Worm (Caenorhabditis elegans) whole organism, L4 larva: ENCODE results near the gene K01A12.3.

Experiments used
- F10B5.3 ChIP-seq: sonication (generic microtip); optimal IDR thresholded peaks from 2 replicates; lab custom pipeline; 2016; ENCODE audit warnings: mild to moderate bottlenecking, missing genetic modification characterization, missing compliant biosample characterization
- F26F4.8 ChIP-seq: fragments of 200-800 bp; sonication (Bioruptor generic); conservative IDR thresholded peaks from 2 replicates; pipeline ENCODE4 v1.3.6; 2022; ENCODE audit warnings: missing genetic modification characterization, missing compliant biosample characterization
- F49E8.2 ChIP-seq: sonication (generic microtip); optimal IDR thresholded peaks from 2 replicates; lab custom pipeline; 2016; ENCODE audit warnings: missing compliant biosample characterization, mild to moderate bottlenecking, missing genetic modification characterization, borderline replicate concordance
- R02D3.7 ChIP-seq: fragments of 150-350 bp; sonication (generic microtip); optimal IDR thresholded peaks from 3 replicates; lab custom pipeline; 2014; ENCODE audit warnings: missing biosample characterization, missing genetic modification characterization
- T26A8.4 ChIP-seq: fragments of 200-800 bp; sonication (Bioruptor generic); IDR thresholded peaks from 2 replicates; pipeline ENCODE4 v1.3.6; 2022; ENCODE audit warnings: missing genetic modification characterization, missing compliant biosample characterization
- Y48G9A.11 ChIP-seq: fragments of 200-800 bp; sonication (Bioruptor generic); IDR thresholded peaks from 2 replicates; pipeline ENCODE4 v1.3.6; 2022; ENCODE audit warnings: missing genetic modification reagents, missing genetic modification characterization, missing compliant biosample characterization
- Y5F2A.4 ChIP-seq: fragments of 200-800 bp; sonication (Bioruptor generic); optimal IDR thresholded peaks from 2 replicates; lab custom pipeline; 2018; ENCODE audit warnings: mild to moderate bottlenecking, missing genetic modification characterization, missing compliant biosample characterization
- aly-2 ChIP-seq: sonication (generic microtip); optimal IDR thresholded peaks from 2 replicates; lab custom pipeline; 2018; ENCODE audit warnings: missing biosample characterization, missing genetic modification characterization
- attf-4 ChIP-seq: sonication (generic microtip); optimal IDR thresholded peaks from 3 replicates; lab custom pipeline; 2017; ENCODE audit warnings: missing biosample characterization, missing genetic modification characterization
- ceh-20 ChIP-seq: fragments of 200-800 bp; sonication (Bioruptor generic); IDR thresholded peaks from 2 replicates; pipeline ENCODE4 v1.3.6; 2022; ENCODE audit warnings: missing genetic modification reagents, missing genetic modification characterization, missing compliant biosample characterization
- ceh-28 ChIP-seq: fragments of 150-350 bp; optimal IDR thresholded peaks from 2 replicates; lab custom pipeline; 2014; ENCODE audit warnings: missing biosample characterization, missing genetic modification reagents, missing genetic modification characterization
- ceh-82 ChIP-seq: sonication (generic microtip); optimal IDR thresholded peaks from 2 replicates; lab custom pipeline; 2017; ENCODE audit warnings: missing biosample characterization, missing genetic modification characterization
- ces-1 ChIP-seq: fragments of 150-350 bp; sonication (generic microtip); optimal IDR thresholded peaks from 4 replicates; lab custom pipeline; 2014; ENCODE audit warnings: missing biosample characterization, missing genetic modification reagents, missing genetic modification characterization
- daf-16 ChIP-seq, 3 experiments: sonication (generic microtip); optimal IDR thresholded peaks; 2 replicates each; lab custom pipeline; 2016 to 2017; ENCODE audit warnings: missing genetic modification characterization in 3 of 3, missing genetic modification reagents in 3 of 3, mild to moderate bottlenecking in 2 of 3, missing compliant biosample characterization in 2 of 3, missing biosample characterization in 1 of 3, moderate library complexity in 1 of 3
- daf-19 ChIP-seq: fragments of 200-800 bp; sonication (Bioruptor generic); conservative IDR thresholded peaks from 2 replicates; pipeline ENCODE4 v1.3.6; 2022; ENCODE audit warnings: missing genetic modification characterization, missing compliant biosample characterization
- daf-8 ChIP-seq: fragments of 200-800 bp; sonication (Bioruptor generic); IDR thresholded peaks from 2 replicates; pipeline ENCODE4 v1.3.6; 2022; ENCODE audit warnings: missing genetic modification characterization, missing compliant biosample characterization
- dmd-6 ChIP-seq: fragments of 200-800 bp; sonication (Bioruptor generic); IDR thresholded peaks from 2 replicates; pipeline ENCODE4 v1.3.6; 2022; ENCODE audit warnings: missing genetic modification reagents, missing genetic modification characterization, missing compliant biosample characterization
- dpl-1 ChIP-seq: fragments of 150-350 bp; optimal IDR thresholded peaks from 2 replicates; lab custom pipeline; 2014; ENCODE audit warnings: missing biosample characterization, missing genetic modification reagents, missing genetic modification characterization
- fkh-10 ChIP-seq: fragments of 150-350 bp; optimal IDR thresholded peaks from 2 replicates; lab custom pipeline; 2014; ENCODE audit warnings: missing biosample characterization, missing genetic modification reagents, missing genetic modification characterization
- fos-1 ChIP-seq: fragments of 150-350 bp; optimal IDR thresholded peaks from 2 replicates; lab custom pipeline; 2014; ENCODE audit warnings: missing biosample characterization, missing genetic modification characterization
- gei-8 ChIP-seq: fragments of 200-800 bp; sonication (Bioruptor generic); optimal IDR thresholded peaks from 2 replicates; lab custom pipeline; 2018; ENCODE audit warnings: mild to moderate bottlenecking, missing genetic modification characterization, missing compliant biosample characterization
- hif-1 ChIP-seq, 2 experiments: sonication (generic microtip); optimal IDR thresholded peaks; 2 replicates each; lab custom pipeline; 2016 to 2017; ENCODE audit warnings: missing compliant biosample characterization in 2 of 2, missing genetic modification characterization in 2 of 2, missing genetic modification reagents in 2 of 2, missing genotype in 2 of 2, mild to moderate bottlenecking in 1 of 2
- hlh-11 ChIP-seq: fragments of 200-800 bp; sonication (Bioruptor generic); optimal IDR thresholded peaks from 2 replicates; lab custom pipeline; 2018; ENCODE audit warnings: mild to moderate bottlenecking, missing genetic modification characterization, missing compliant biosample characterization
- jun-1 ChIP-seq: fragments of 150-350 bp; optimal IDR thresholded peaks from 2 replicates; lab custom pipeline; 2014; ENCODE audit warnings: missing biosample characterization, missing genetic modification reagents, missing genetic modification characterization
- lim-7 ChIP-seq: fragments of 200-800 bp; sonication (Bioruptor generic); IDR thresholded peaks from 2 replicates; pipeline ENCODE4 v1.3.6; 2022; ENCODE audit warnings: missing genetic modification characterization, missing compliant biosample characterization
- lin-1 ChIP-seq: fragments of 200-800 bp; sonication (Bioruptor generic); IDR thresholded peaks from 2 replicates; pipeline ENCODE4 v1.3.6; 2022; ENCODE audit warnings: missing genetic modification reagents, missing genetic modification characterization, missing compliant biosample characterization
- lin-15B ChIP-seq: fragments of 150-350 bp; sonication (generic microtip); optimal IDR thresholded peaks from 3 replicates; lab custom pipeline; 2014; ENCODE audit warnings: missing biosample characterization, missing genetic modification characterization
- lin-38 ChIP-seq: fragments of 200-800 bp; sonication (Bioruptor generic); IDR thresholded peaks from 2 replicates; pipeline ENCODE4 v1.3.6; 2022; ENCODE audit warnings: missing genetic modification reagents, missing genetic modification characterization, missing compliant biosample characterization
- lsy-2 ChIP-seq, 2 experiments: fragments of 150-350 bp in 1 of 2; sonication (generic microtip) in 1 of 2; optimal IDR thresholded peaks; 2 replicates each; lab custom pipeline; 2014 to 2017; ENCODE audit warnings: missing biosample characterization in 2 of 2, missing genetic modification characterization in 2 of 2
- mdt-29 ChIP-seq: fragments of 200-800 bp; sonication (Bioruptor generic); IDR thresholded peaks from 2 replicates; pipeline ENCODE4 v1.3.6; 2022; ENCODE audit warnings: missing genetic modification reagents, missing genetic modification characterization, missing compliant biosample characterization
- mep-1 ChIP-seq: fragments of 150-350 bp; sonication (generic microtip); optimal IDR thresholded peaks from 3 replicates; lab custom pipeline; 2014; ENCODE audit warnings: missing biosample characterization, missing genetic modification characterization
- mes-2 ChIP-seq: sonication (generic microtip); optimal IDR thresholded peaks from 2 replicates; lab custom pipeline; 2016; ENCODE audit warnings: missing genotype, mild to moderate bottlenecking, missing genetic modification characterization, missing compliant biosample characterization; ENCODE audit not compliant: poor library complexity, severe bottlenecking
- mxl-3 ChIP-seq: fragments of 200-800 bp; sonication (Bioruptor generic); optimal IDR thresholded peaks from 2 replicates; lab custom pipeline; 2018; ENCODE audit warnings: mild to moderate bottlenecking, missing genetic modification characterization, missing compliant biosample characterization
- nhr-10 ChIP-seq: fragments of 150-350 bp; optimal IDR thresholded peaks from 2 replicates; lab custom pipeline; 2014; ENCODE audit warnings: missing biosample characterization, missing genetic modification characterization
- nhr-41 ChIP-seq: fragments of 200-800 bp; sonication (Bioruptor generic); IDR thresholded peaks from 2 replicates; pipeline ENCODE4 v1.3.6; 2022; ENCODE audit warnings: missing genetic modification reagents, missing genetic modification characterization, missing compliant biosample characterization
- nhr-48 ChIP-seq: sonication (generic microtip); optimal IDR thresholded peaks from 2 replicates; lab custom pipeline; 2016; ENCODE audit warnings: mild to moderate bottlenecking, missing genetic modification characterization, missing compliant biosample characterization
- nhr-77 ChIP-seq: fragments of 150-350 bp; optimal IDR thresholded peaks from 2 replicates; lab custom pipeline; 2014; ENCODE audit warnings: missing biosample characterization, missing genetic modification characterization
- pha-4 ChIP-seq, 2 experiments: fragments of 150-350 bp in 1 of 2; fragments of 200-800 bp in 1 of 2; sonication (Bioruptor generic) in 1 of 2; IDR thresholded peaks in 1 of 2; optimal IDR thresholded peaks in 1 of 2; 2 replicates each; pipeline versions ENCODE4 v1.3.6 to Lab custom; 2014 to 2022; ENCODE audit warnings: missing genetic modification characterization in 2 of 2, missing genetic modification reagents in 2 of 2, missing biosample characterization in 1 of 2, missing compliant biosample characterization in 1 of 2
- rbr-2 ChIP-seq: sonication (generic microtip); optimal IDR thresholded peaks from 2 replicates; lab custom pipeline; 2016; ENCODE audit warnings: missing genotype, missing genetic modification characterization, missing compliant biosample characterization
- sdz-12 ChIP-seq: fragments of 200-800 bp; sonication (Bioruptor generic); optimal IDR thresholded peaks from 2 replicates; lab custom pipeline; 2018; ENCODE audit warnings: mild to moderate bottlenecking, missing genetic modification characterization, missing compliant biosample characterization
- set-16 ChIP-seq: fragments of 200-800 bp; sonication (Bioruptor generic); IDR thresholded peaks from 2 replicates; pipeline ENCODE4 v1.3.6; 2022; ENCODE audit warnings: missing genetic modification reagents, missing genetic modification characterization, missing compliant biosample characterization
- snpc-1.2 ChIP-seq: fragments of 200-800 bp; sonication (Bioruptor generic); IDR thresholded peaks from 2 replicates; pipeline ENCODE4 v1.3.6; 2022; ENCODE audit warnings: missing genetic modification reagents, missing genetic modification characterization, missing compliant biosample characterization
- snpc-4 ChIP-seq: fragments of 150-350 bp; optimal IDR thresholded peaks from 2 replicates; lab custom pipeline; 2014; ENCODE audit warnings: missing biosample characterization, missing genetic modification characterization
- spr-3 ChIP-seq: fragments of 200-800 bp; sonication (Bioruptor generic); optimal IDR thresholded peaks from 2 replicates; lab custom pipeline; 2018; ENCODE audit warnings: mild to moderate bottlenecking, missing genetic modification characterization, missing compliant biosample characterization
- vab-7 ChIP-seq: fragments of 200-800 bp; sonication (Bioruptor generic); IDR thresholded peaks from 2 replicates; pipeline ENCODE4 v1.3.6; 2022; ENCODE audit warnings: missing genetic modification reagents, missing genetic modification characterization, missing compliant biosample characterization
- zip-11 ChIP-seq: fragments of 200-800 bp; sonication (Bioruptor generic); IDR thresholded peaks from 2 replicates; pipeline ENCODE4 v1.3.6; 2022; ENCODE audit warnings: missing genetic modification characterization, missing compliant biosample characterization
- zip-2 ChIP-seq: fragments of 150-350 bp; optimal IDR thresholded peaks from 2 replicates; lab custom pipeline; 2014; ENCODE audit warnings: missing biosample characterization, missing genetic modification characterization
- ztf-11 ChIP-seq: fragments of 150-350 bp; optimal IDR thresholded peaks from 2 replicates; lab custom pipeline; 2014; ENCODE audit warnings: missing biosample characterization, missing genetic modification characterization
- ztf-7 ChIP-seq: fragments of 150-350 bp; optimal IDR thresholded peaks from 2 replicates; lab custom pipeline; 2014; ENCODE audit warnings: missing biosample characterization, missing genetic modification characterization

The K01A12.3 gene

ce11 chrX:8623840-8624591 lies 974 bp downstream of the K01A12.3 start (continued):
- no peak for TF ChIP-seq aly-2
- no peak for TF ChIP-seq ceh-28
- peak; percentile 22 for TF ChIP-seq spr-3 (GFP tag; lab: Kevin White, UChicago)
- 0 out of 2 replicates have a peak, but pooled peaks have one; percentile 36 for TF ChIP-seq mdt-29 (GFP tag; lab: Robert Waterston, UW)
- TF ChIP-seq lin-1 (GFP tag; lab: Robert Waterston, UW): no peak
- 0 out of 2 replicates have a peak, but pooled peaks have one; percentile 57 for TF ChIP-seq F26F4.8 (GFP tag; lab: Robert Waterston, UW)
- peak; percentile 79 for TF ChIP-seq pha-4 (GFP tag; IDR thresholded peaks at IDR 0.05; lab: Robert Waterston, UW)
- no peak for TF ChIP-seq pha-4 (tag; optimal IDR thresholded peaks at IDR 0.05; lab: Kevin White, UChicago)
- TF ChIP-seq dpl-1: peak; percentile 3
- TF ChIP-seq nhr-77: peak; percentile 14
- TF ChIP-seq zip-11 (GFP tag; lab: Robert Waterston, UW): peak; percentile 83
- peak; percentile 15 for TF ChIP-seq sdz-12 (GFP tag; lab: Kevin White, UChicago)
- peak; percentile 24 for TF ChIP-seq zip-2 (tag; lab: Kevin White, UChicago)
- TF ChIP-seq snpc-1.2 (GFP tag; lab: Robert Waterston, UW): peak; percentile 84
- no peak for TF ChIP-seq jun-1
- TF ChIP-seq daf-19 (GFP tag; lab: Robert Waterston, UW): peak; percentile 72; the same call in 1 of the 2 replicates
- TF ChIP-seq mep-1 (tag; lab: Kevin White, UChicago): no peak
- TF ChIP-seq nhr-41 (GFP tag; lab: Robert Waterston, UW): peak; percentile 48
- no peak for TF ChIP-seq Y48G9A.11 (GFP tag; lab: Robert Waterston, UW)
- TF ChIP-seq vab-7: peak; percentile 58
- TF ChIP-seq ztf-11 (tag; lab: Kevin White, UChicago): no peak
- TF ChIP-seq T26A8.4 (GFP tag; lab: Robert Waterston, UW): peak; percentile 89
- peak; percentile 61 for TF ChIP-seq mxl-3 (GFP tag; lab: Kevin White, UChicago)
- no peak for TF ChIP-seq ces-1
- TF ChIP-seq hif-1 (tag; optimal IDR thresholded peaks at IDR 0.05; lab: Kevin White, UChicago): no peak
- TF ChIP-seq ztf-7: peak; percentile 15
- peak; percentile 12 for TF ChIP-seq nhr-48 (tag; lab: Kevin White, UChicago)
- no peak for TF ChIP-seq ceh-82 (tag; lab: Kevin White, UChicago)
- no peak for TF ChIP-seq Y5F2A.4 (GFP tag; lab: Kevin White, UChicago)
- TF ChIP-seq fos-1 (tag; lab: Kevin White, UChicago): no peak
- peak; percentile 32 for TF ChIP-seq F49E8.2 (tag; lab: Kevin White, UChicago)
- TF ChIP-seq R02D3.7 (tag; lab: Kevin White, UChicago): no peak
- peak; percentile 56 for TF ChIP-seq rbr-2 (tag; lab: Kevin White, UChicago)
- no peak for TF ChIP-seq gei-8 (GFP tag; lab: Kevin White, UChicago)
- TF ChIP-seq snpc-4 (tag; lab: Kevin White, UChicago): no peak
- no peak for TF ChIP-seq daf-8 (GFP tag; lab: Robert Waterston, UW)
- TF ChIP-seq hlh-11 (tag; lab: Kevin White, UChicago): peak; percentile 44
- TF ChIP-seq mes-2: no peak
- 0 out of 2 replicates have a peak, but pooled peaks have one; percentile 40 for TF ChIP-seq ceh-20 (GFP tag; lab: Robert Waterston, UW)
- TF ChIP-seq daf-16 (GFP tag; optimal IDR thresholded peaks at IDR 0.05; lab: Kevin White, UChicago): peak; percentile 8 to 46
- peak; percentile 67 for TF ChIP-seq daf-16 (tag; optimal IDR thresholded peaks at IDR 0.05; lab: Kevin White, UChicago)
- TF ChIP-seq F10B5.3: peak; percentile 45
- peak in 1 of 2 experiments; percentile 38 for TF ChIP-seq lsy-2 (tag; optimal IDR thresholded peaks at IDR 0.05; lab: Kevin White, UChicago)
- TF ChIP-seq dmd-6 (GFP tag; lab: Robert Waterston, UW): peak; percentile 34
- no peak for TF ChIP-seq set-16
- TF ChIP-seq lin-38 (GFP tag; lab: Robert Waterston, UW): peak; percentile 79
- TF ChIP-seq lim-7 (GFP tag; lab: Robert Waterston, UW): peak; percentile 78
- no peak for TF ChIP-seq attf-4 (tag; lab: Kevin White, UChicago)
- peak; percentile 21 for TF ChIP-seq nhr-10 (tag; lab: Kevin White, UChicago)
- TF ChIP-seq lin-15B (tag; lab: Kevin White, UChicago): no peak
- no peak for TF ChIP-seq fkh-10 (GFP tag; lab: Kevin White, UChicago)
